Fruit fly (Drosophila melanogaster) S2 (cell line): ENCODE measurements around the gene CG14160.

Source experiments
- CG8478 ChIP-seq: fragments of >200 bp; optimal IDR thresholded peaks from 2 replicates; lab custom pipeline; 2018
- CTCF ChIP-seq, 2 experiments: fragments of >200 bp; optimal IDR thresholded peaks; 2 replicates each; lab custom pipeline; 2018

DNA sequence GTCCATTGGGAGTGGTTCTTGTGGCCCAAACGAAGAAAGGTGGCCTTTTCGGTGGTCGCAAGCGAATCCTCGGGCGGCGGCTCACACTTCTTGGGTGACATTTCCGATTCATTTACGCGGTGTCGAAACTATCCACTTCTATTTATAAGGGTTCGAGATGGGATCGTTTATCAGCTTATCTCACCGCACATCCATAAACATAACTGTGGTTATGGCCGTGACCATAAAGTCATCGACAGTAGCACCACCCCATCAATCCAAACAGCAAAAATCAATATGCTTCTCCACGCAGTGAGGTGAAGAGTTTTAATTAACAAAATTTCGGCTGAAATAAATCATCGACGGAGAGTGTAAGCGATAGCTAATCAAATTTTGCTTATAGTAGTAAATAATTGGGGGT is 11.6 kb upstream of the CG14160 start, which contains the start of gene CG42826:
- TF ChIP-seq CG8478 (lab: Kevin White, UChicago), result no peak
- no peak for TF ChIP-seq CTCF (optimal IDR thresholded peaks at IDR 0.05; lab: Kevin White, UChicago)
